Fruit fly (Drosophila melanogaster) whole organism, adult: ENCODE results near the gene CG42526.

Experiments used
- CG12768 ChIP-seq: fragments of 200-800 bp; sonication (Bioruptor generic); optimal IDR thresholded peaks from 2 replicates; lab custom pipeline; 2017; ENCODE audit warnings: missing biosample characterization, missing genetic modification characterization, mild to moderate bottlenecking, moderate library complexity, missing genetic modification reagents
- CG5204 ChIP-seq: fragments of 200-800 bp; sonication (Bioruptor generic); optimal IDR thresholded peaks from 2 replicates; lab custom pipeline; 2016; ENCODE audit warnings: missing biosample characterization, missing genetic modification characterization
- Clk ChIP-seq: fragments of 200-800 bp; sonication (Bioruptor generic); optimal IDR thresholded peaks from 2 replicates; lab custom pipeline; 2017; ENCODE audit warnings: missing biosample characterization, missing genetic modification characterization
- Crg-1 ChIP-seq: fragments of 200-800 bp; sonication (Bioruptor generic); optimal IDR thresholded peaks from 2 replicates; lab custom pipeline; 2016; ENCODE audit warnings: missing biosample characterization, missing genetic modification characterization

DNA sequence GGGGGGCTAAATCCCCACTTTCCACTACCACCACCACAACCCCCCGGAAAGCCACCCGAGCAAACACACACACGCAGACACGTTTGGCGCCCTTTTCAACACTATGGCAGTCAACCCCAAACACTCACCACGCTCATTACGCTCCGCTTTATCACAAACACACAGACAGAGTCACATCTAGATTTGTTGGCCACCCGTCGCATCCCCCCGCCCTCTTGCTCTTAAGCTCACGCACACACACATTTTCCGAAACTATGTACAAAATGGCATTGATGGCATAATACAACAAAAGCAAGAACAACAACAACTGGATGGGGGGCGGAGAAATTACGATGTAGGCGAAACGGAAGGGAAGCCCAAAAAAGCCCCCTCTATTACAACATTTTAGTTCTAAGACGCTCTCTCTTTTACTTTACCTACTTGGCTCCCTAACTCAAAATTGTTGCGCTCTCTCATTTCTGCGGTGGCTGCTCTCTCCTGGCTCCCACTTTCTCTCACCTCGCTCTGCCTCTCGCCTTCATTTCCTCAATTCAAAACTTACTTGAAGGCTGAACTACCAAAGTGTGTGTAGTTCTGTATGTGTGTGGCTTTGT lies 30.5 kb upstream of the CG42526 start:
- TF ChIP-seq Clk (GFP tag; lab: Kevin White, UChicago) (no peak), CG5204 (GFP tag; lab: Kevin White, UChicago) (no peak), Crg-1 (GFP tag; lab: Kevin White, UChicago) (no peak), CG12768 (GFP tag; lab: Kevin White, UChicago) (peak; percentile 40)
